Fruit fly (Drosophila melanogaster) whole organism, embryonic: ENCODE results near the gene CG9782.

Experiments used
- B-H2 ChIP-seq: fragments of 200-800 bp; sonication (Bioruptor generic); optimal IDR thresholded peaks from 2 replicates; lab custom pipeline; 2018; ENCODE audit warnings: missing biosample characterization, mild to moderate bottlenecking, missing genetic modification characterization
- BEAF-32 ChIP-seq: fragments of 200-800 bp; sonication (Bioruptor generic); optimal IDR thresholded peaks from 3 replicates; lab custom pipeline; 2017; ENCODE audit warnings: missing biosample characterization, missing genetic modification characterization, mild to moderate bottlenecking, moderate library complexity, missing genetic modification reagents
- Bgb ChIP-seq: fragments of 200-800 bp; sonication (Bioruptor generic); IDR thresholded peaks from 2 replicates; pipeline ENCODE4 v1.3.6; 2022; ENCODE audit warnings: missing biosample characterization, missing genetic modification characterization; ENCODE audit not compliant: partially characterized antibody
- CG10147 ChIP-seq: fragments of 200-800 bp; sonication (Bioruptor generic); optimal IDR thresholded peaks from 2 replicates; lab custom pipeline; 2019; ENCODE audit warnings: missing biosample characterization, mild to moderate bottlenecking, missing genetic modification characterization, moderate library complexity
- CG10209 ChIP-seq: fragments of 200-800 bp; sonication (Bioruptor generic); optimal IDR thresholded peaks from 3 replicates; lab custom pipeline; 2017; ENCODE audit warnings: missing biosample characterization, mild to moderate bottlenecking, missing genetic modification characterization, missing genetic modification reagents
- CG11085 ChIP-seq: fragments of 200-800 bp; sonication (Bioruptor generic); IDR thresholded peaks from 2 replicates; pipeline ENCODE4 v1.3.6; 2022; ENCODE audit warnings: missing biosample characterization, missing genetic modification characterization
- CG12744 ChIP-seq: fragments of 200-800 bp; sonication (Bioruptor generic); optimal IDR thresholded peaks from 2 replicates; lab custom pipeline; 2016; ENCODE audit warnings: missing biosample characterization, missing genetic modification characterization
- CG17186 ChIP-seq: fragments of 200-800 bp; sonication (Bioruptor generic); optimal IDR thresholded peaks from 3 replicates; lab custom pipeline; 2017; ENCODE audit warnings: missing biosample characterization, missing genetic modification reagents, missing genetic modification characterization
- CG17829 ChIP-seq: fragments of 200-800 bp; optimal IDR thresholded peaks from 2 replicates; lab custom pipeline; 2019; ENCODE audit warnings: missing biosample characterization, mild to moderate bottlenecking, missing genetic modification characterization, moderate library complexity
- CG17912 ChIP-seq: fragments of 200-800 bp; sonication (Bioruptor generic); optimal IDR thresholded peaks from 2 replicates; lab custom pipeline; 2018; ENCODE audit warnings: missing biosample characterization, mild to moderate bottlenecking, missing genetic modification characterization
- CG1792 ChIP-seq: fragments of 200-800 bp; sonication (Bioruptor generic); optimal IDR thresholded peaks from 2 replicates; lab custom pipeline; 2016; ENCODE audit warnings: missing biosample characterization, missing genetic modification characterization
- CG2116 ChIP-seq: fragments of 200-800 bp; sonication (Bioruptor generic); optimal IDR thresholded peaks from 3 replicates; lab custom pipeline; 2018; ENCODE audit warnings: missing biosample characterization, mild to moderate bottlenecking, missing genetic modification characterization
- CG30020 ChIP-seq: fragments of 200-800 bp; optimal IDR thresholded peaks from 2 replicates; lab custom pipeline; 2019; ENCODE audit warnings: missing biosample characterization, mild to moderate bottlenecking, missing genetic modification characterization, moderate library complexity
- CG4730 ChIP-seq: fragments of 200-800 bp; sonication (Bioruptor generic); IDR thresholded peaks from 2 replicates; pipeline ENCODE4 v1.3.6; 2022; ENCODE audit warnings: missing biosample characterization, missing genetic modification characterization
- CG7556 ChIP-seq: fragments of 200-800 bp; sonication (Bioruptor generic); optimal IDR thresholded peaks from 2 replicates; lab custom pipeline; 2017; ENCODE audit warnings: missing biosample characterization, mild to moderate bottlenecking, missing genetic modification characterization
- CG7963 ChIP-seq: fragments of 200-800 bp; sonication (Bioruptor generic); IDR thresholded peaks from 3 replicates; pipeline ENCODE4 v1.3.6; 2022; ENCODE audit warnings: missing biosample characterization, missing genetic modification characterization; ENCODE audit not compliant: partially characterized antibody
- CG8478 ChIP-seq: fragments of >200 bp; optimal IDR thresholded peaks from 2 replicates; lab custom pipeline; 2018
- CG9932 ChIP-seq: fragments of 200-800 bp; sonication (Bioruptor generic); IDR thresholded peaks from 2 replicates; pipeline ENCODE4 v1.3.6; 2022; ENCODE audit warnings: missing biosample characterization, missing genetic modification characterization
- CoRest ChIP-seq: fragments of 200-800 bp; sonication (Bioruptor generic); optimal IDR thresholded peaks from 3 replicates; lab custom pipeline; 2018; ENCODE audit warnings: missing biosample characterization, mild to moderate bottlenecking, missing genetic modification characterization, moderate library complexity
- Elba2 ChIP-seq: fragments of 200-800 bp; sonication (Bioruptor generic); optimal IDR thresholded peaks from 3 replicates; lab custom pipeline; 2016; ENCODE audit warnings: missing biosample characterization, missing genetic modification characterization
- HLH4C ChIP-seq: fragments of 200-800 bp; sonication (Bioruptor generic); IDR thresholded peaks from 3 replicates; pipeline ENCODE4 v1.3.6; 2022; ENCODE audit warnings: missing biosample characterization, missing genetic modification characterization; ENCODE audit not compliant: partially characterized antibody
- Hr39 ChIP-seq: fragments of >200 bp; optimal IDR thresholded peaks from 2 replicates; lab custom pipeline; 2017
- MESR4 ChIP-seq: fragments of 200-800 bp; sonication (Bioruptor generic); optimal IDR thresholded peaks from 2 replicates; lab custom pipeline; 2018; ENCODE audit warnings: missing biosample characterization, mild to moderate bottlenecking, missing genetic modification characterization, moderate library complexity
- Nf-YB ChIP-seq: fragments of 200-800 bp; sonication (Bioruptor generic); optimal IDR thresholded peaks from 3 replicates; lab custom pipeline; 2019; ENCODE audit warnings: missing biosample characterization, mild to moderate bottlenecking, missing genetic modification characterization, moderate library complexity
- Nf-YC ChIP-seq: fragments of 200-800 bp; optimal IDR thresholded peaks from 3 replicates; lab custom pipeline; 2019; ENCODE audit warnings: missing biosample characterization, mild to moderate bottlenecking, missing genetic modification characterization, moderate library complexity
- Opbp ChIP-seq: fragments of 200-800 bp; sonication (Bioruptor generic); IDR thresholded peaks from 3 replicates; pipeline ENCODE4 v1.3.6; 2022; ENCODE audit warnings: missing biosample characterization, missing genetic modification characterization; ENCODE audit not compliant: partially characterized antibody
- Optix ChIP-seq: fragments of 200-800 bp; sonication (Bioruptor generic); IDR thresholded peaks from 3 replicates; pipeline ENCODE4 v1.3.6; 2022; ENCODE audit warnings: missing biosample characterization, missing genetic modification characterization
- Pdp1 ChIP-seq, 2 experiments: fragments of 200-800 bp; sonication (Bioruptor generic); optimal IDR thresholded peaks; 3 replicates each; lab custom pipeline; 2016; ENCODE audit warnings: missing biosample characterization in 2 of 2, missing genetic modification characterization in 2 of 2, mild to moderate bottlenecking in 1 of 2, moderate library complexity in 1 of 2
- Ptx1 ChIP-seq: fragments of 200-800 bp; sonication (Bioruptor generic); IDR thresholded peaks from 2 replicates; pipeline ENCODE4 v1.3.6; 2022; ENCODE audit warnings: missing biosample characterization, missing genetic modification characterization
- Scr ChIP-seq: fragments of 200-800 bp; sonication (Bioruptor generic); IDR thresholded peaks from 2 replicates; pipeline ENCODE4 v1.3.6; 2022; ENCODE audit warnings: missing biosample characterization, missing genetic modification characterization; ENCODE audit not compliant: partially characterized antibody
- Side ChIP-seq: fragments of 200-800 bp; sonication (Bioruptor generic); optimal IDR thresholded peaks from 2 replicates; lab custom pipeline; 2016; ENCODE audit warnings: missing biosample characterization, missing genetic modification characterization
- Sox102F ChIP-seq: fragments of 200-800 bp; sonication (Bioruptor generic); optimal IDR thresholded peaks from 2 replicates; lab custom pipeline; 2018; ENCODE audit warnings: missing biosample characterization, mild to moderate bottlenecking, missing genetic modification characterization, moderate library complexity
- Sry-δ ChIP-seq: fragments of 200-800 bp; sonication (Bioruptor generic); optimal IDR thresholded peaks from 2 replicates; lab custom pipeline; 2016; ENCODE audit warnings: missing biosample characterization, missing genetic modification characterization
- Trl ChIP-seq, 3 experiments: fragments of >200 bp in 2 of 3; fragments of 200-800 bp in 1 of 3; sonication (Bioruptor generic) in 1 of 3; optimal IDR thresholded peaks; 2 replicates in 1 of 3; 3 replicates in 2 of 3; lab custom pipeline; 2016 to 2017; ENCODE audit warnings: missing biosample characterization in 1 of 3, missing genetic modification characterization in 1 of 3
- abd-A ChIP-seq: fragments of 200-800 bp; sonication (Bioruptor generic); optimal IDR thresholded peaks from 3 replicates; lab custom pipeline; 2019; ENCODE audit warnings: missing biosample characterization, mild to moderate bottlenecking, missing genetic modification characterization, moderate library complexity
- amos ChIP-seq: fragments of 200-800 bp; sonication (Bioruptor generic); IDR thresholded peaks from 2 replicates; pipeline ENCODE4 v1.3.6; 2022; ENCODE audit warnings: missing biosample characterization, missing genetic modification characterization; ENCODE audit not compliant: partially characterized antibody
- ato ChIP-seq: fragments of 200-800 bp; sonication (Bioruptor generic); IDR thresholded peaks from 2 replicates; pipeline ENCODE4 v1.3.6; 2022; ENCODE audit warnings: missing biosample characterization, missing genetic modification characterization; ENCODE audit not compliant: partially characterized antibody
- bbx ChIP-seq: fragments of 200-800 bp; sonication (Bioruptor generic); IDR thresholded peaks from 2 replicates; pipeline ENCODE4 v1.3.6; 2022; ENCODE audit warnings: missing biosample characterization, missing genetic modification characterization; ENCODE audit not compliant: partially characterized antibody
- cas ChIP-seq: fragments of 200-800 bp; sonication (Bioruptor generic); IDR thresholded peaks from 2 replicates; pipeline ENCODE4 v1.3.6; 2022; ENCODE audit warnings: missing biosample characterization, missing genetic modification characterization
- ftz-f1 ChIP-seq: fragments of 200-800 bp; sonication (Bioruptor generic); optimal IDR thresholded peaks from 2 replicates; lab custom pipeline; 2016; ENCODE audit warnings: missing biosample characterization, missing genetic modification characterization
- grau ChIP-seq: fragments of 200-800 bp; optimal IDR thresholded peaks from 3 replicates; lab custom pipeline; 2019; ENCODE audit warnings: missing biosample characterization, mild to moderate bottlenecking, missing genetic modification characterization, moderate library complexity
- p53 ChIP-seq: fragments of 200-800 bp; sonication (Bioruptor generic); optimal IDR thresholded peaks from 2 replicates; lab custom pipeline; 2016; ENCODE audit warnings: missing biosample characterization, missing genetic modification characterization
- pho ChIP-seq: fragments of 200-800 bp; sonication (Bioruptor generic); optimal IDR thresholded peaks from 2 replicates; lab custom pipeline; 2016; ENCODE audit warnings: missing biosample characterization, missing genetic modification characterization
- slp2 ChIP-seq: fragments of 200-800 bp; sonication (Bioruptor generic); optimal IDR thresholded peaks from 2 replicates; lab custom pipeline; 2016; ENCODE audit warnings: missing biosample characterization, missing genetic modification characterization
- sna ChIP-seq: fragments of 200-800 bp; sonication (Bioruptor generic); IDR thresholded peaks from 2 replicates; pipeline ENCODE4 v1.3.6; 2022; ENCODE audit warnings: missing biosample characterization, missing genetic modification characterization; ENCODE audit not compliant: partially characterized antibody
- sob ChIP-seq: fragments of 200-800 bp; sonication (Bioruptor generic); IDR thresholded peaks from 2 replicates; pipeline ENCODE4 v1.3.6; 2022; ENCODE audit warnings: missing biosample characterization, missing genetic modification characterization
- tio ChIP-seq: fragments of 200-800 bp; sonication (Bioruptor generic); optimal IDR thresholded peaks from 2 replicates; lab custom pipeline; 2017; ENCODE audit warnings: missing biosample characterization, missing genetic modification characterization, inconsistent platforms
- tll ChIP-seq, 2 experiments: fragments of 200-800 bp in 1 of 2; fragments of >200 bp in 1 of 2; sonication (Bioruptor generic) in 1 of 2; optimal IDR thresholded peaks; 2 replicates each; lab custom pipeline; 2017 to 2019; ENCODE audit warnings: missing biosample characterization in 2 of 2, missing genetic modification characterization in 2 of 2, mild to moderate bottlenecking in 1 of 2, moderate library complexity in 1 of 2
- zfh2 ChIP-seq: fragments of 200-800 bp; sonication (Bioruptor generic); optimal IDR thresholded peaks from 2 replicates; lab custom pipeline; 2016; ENCODE audit warnings: missing biosample characterization, missing genetic modification characterization

Gene CG9782

dm6 chrX:16610601-16611058 lies 10.8 kb downstream of the CG9782 start, which contains the start of gene mbt (continued):
- TF ChIP-seq CG11085 (GFP tag; lab: Robert Waterston, UW) (no peak), amos (GFP tag; lab: Robert Waterston, UW) (peak; percentile 96), CG7963 (GFP tag; lab: Robert Waterston, UW) (peak; percentile 86), MESR4 (peak; percentile 94), CG8478 (lab: Kevin White, UChicago) (peak; percentile 85), Hr39 (lab: Kevin White, UChicago) (peak; percentile 87), Sox102F (GFP tag; lab: Kevin White, UChicago) (no peak), ato (peak; percentile 83), BEAF-32 (GFP tag; lab: Kevin White, UChicago) (peak; percentile 97), CG17186 (GFP tag; lab: Kevin White, UChicago) (peak; percentile 19), Elba2 (GFP tag; lab: Kevin White, UChicago) (peak; percentile 64), Sry-δ (GFP tag; lab: Kevin White, UChicago) (peak; percentile 99), CG10147 (GFP tag; lab: Kevin White, UChicago) (peak; percentile 55), Opbp (GFP tag; lab: Robert Waterston, UW) (peak; percentile 95), grau (tag; lab: Kevin White, UChicago) (peak; percentile 20), Bgb (GFP tag; lab: Robert Waterston, UW) (peak; percentile 95), pho (peak; percentile 14), sob (0 out of 2 replicates have a peak, but pooled peaks have one; percentile 32), Ptx1 (GFP tag; lab: Robert Waterston, UW) (no peak), CG30020 (tag; lab: Kevin White, UChicago) (peak; percentile 43), B-H2 (GFP tag; lab: Kevin White, UChicago) (peak; percentile 26), CoRest (no peak), CG17829 (tag; lab: Kevin White, UChicago) (peak; percentile 21), Side (GFP tag; lab: Kevin White, UChicago) (peak; percentile 41), Optix (no peak), ftz-f1 (peak; percentile 19), CG17912 (peak; percentile 16), CG1792 (GFP tag; lab: Kevin White, UChicago) (peak; percentile 8), CG9932 (GFP tag; lab: Robert Waterston, UW) (peak; percentile 35; the same call in 1 of the 2 replicates), p53 (GFP tag; lab: Kevin White, UChicago) (peak; percentile 58), CG2116 (GFP tag; lab: Kevin White, UChicago) (peak; percentile 57), sna (GFP tag; lab: Robert Waterston, UW) (peak; percentile 74), CG7556 (GFP tag; lab: Kevin White, UChicago) (peak; percentile 10), slp2 (GFP tag; lab: Kevin White, UChicago) (peak; percentile 31), Nf-YB (GFP tag; lab: Kevin White, UChicago) (peak; percentile 7), CG4730 (GFP tag; lab: Robert Waterston, UW) (no peak), cas (GFP tag; lab: Robert Waterston, UW) (no peak), CG10209 (GFP tag; lab: Kevin White, UChicago) (no peak), tll (GFP tag; optimal IDR thresholded peaks at IDR 0.05; lab: Kevin White, UChicago) (no peak), CG12744 (GFP tag; lab: Kevin White, UChicago) (no peak), Pdp1 (GFP tag; optimal IDR thresholded peaks at IDR 0.05; lab: Kevin White, UChicago) (peak in 1 of 2 experiments; percentile 7), bbx (GFP tag; lab: Robert Waterston, UW) (peak; percentile 94), tio (no peak), zfh2 (GFP tag; lab: Kevin White, UChicago) (peak; percentile 25), Scr (GFP tag; lab: Robert Waterston, UW) (peak; percentile 91), Trl (optimal IDR thresholded peaks at IDR 0.05; lab: Kevin White, UChicago) (no peak), Trl (GFP tag; optimal IDR thresholded peaks at IDR 0.05; lab: Kevin White, UChicago) (peak; percentile 12), Nf-YC (peak; percentile 45), HLH4C (GFP tag; lab: Robert Waterston, UW) (peak; percentile 82), abd-A (tag; lab: Kevin White, UChicago) (no peak)
